Worm (Caenorhabditis elegans): ENCODE results near the gene K10H10.6.

- TF ChIP-seq unc-62 (GFP tag; optimal IDR thresholded peaks at IDR 0.05): no peak
- no peak for TF ChIP-seq unc-39 (tag; optimal IDR thresholded peaks at IDR 0.05)
- TF ChIP-seq nhr-76 (tag; optimal IDR thresholded peaks at IDR 0.05): no peak
- TF ChIP-seq drap-1 (GFP tag; optimal IDR thresholded peaks at IDR 0.05): no peak
- no peak for TF ChIP-seq nhr-237 (tag; optimal IDR thresholded peaks at IDR 0.05)
- TF ChIP-seq snpc-4 (tag; optimal IDR thresholded peaks at IDR 0.05): no peak
These were observed 4.5 kb downstream of the K10H10.6 start, which contains the start of the genes K10H10.7 and K10H10.10 for ce11 chrII:14507563-14507962.

Measured in whole organism, mixed stage, embryonic.